Worm (Caenorhabditis elegans) whole organism, mixed stage, embryonic: ENCODE measurements around the gene Y110A2AL.10.

Experiments
- bed-3 ChIP-seq: fragments of 200-800 bp; sonication (Bioruptor generic); optimal IDR thresholded peaks from 3 replicates; lab custom pipeline; 2018; ENCODE audit warnings: mild to moderate bottlenecking, missing genetic modification characterization, moderate library complexity, missing compliant biosample characterization
- blmp-1 ChIP-seq: fragments of 150-350 bp; optimal IDR thresholded peaks from 2 replicates; lab custom pipeline; 2014; ENCODE audit warnings: missing biosample characterization, missing genetic modification characterization
- ceh-39 ChIP-seq: fragments of 150-350 bp; optimal IDR thresholded peaks from 2 replicates; lab custom pipeline; 2014; ENCODE audit warnings: missing biosample characterization, missing genetic modification characterization
- ceh-43 ChIP-seq: fragments of 200-800 bp; sonication (Bioruptor generic); optimal IDR thresholded peaks from 2 replicates; lab custom pipeline; 2018; ENCODE audit warnings: mild to moderate bottlenecking, missing genetic modification characterization, moderate library complexity, missing compliant biosample characterization
- ceh-83 ChIP-seq: fragments of 200-800 bp; sonication (Bioruptor generic); optimal IDR thresholded peaks from 2 replicates; lab custom pipeline; 2018; ENCODE audit warnings: mild to moderate bottlenecking, missing genetic modification characterization, missing compliant biosample characterization
- ces-1 ChIP-seq: fragments of 150-350 bp; optimal IDR thresholded peaks from 2 replicates; lab custom pipeline; 2014; ENCODE audit warnings: missing biosample characterization, missing genetic modification reagents, missing genetic modification characterization
- cnd-1 ChIP-seq: fragments of 200-800 bp; sonication (Bioruptor generic); optimal IDR thresholded peaks from 2 replicates; lab custom pipeline; 2018; ENCODE audit warnings: mild to moderate bottlenecking, missing genetic modification characterization, missing compliant biosample characterization
- drap-1 ChIP-seq: fragments of 200-800 bp; sonication (Bioruptor generic); optimal IDR thresholded peaks from 3 replicates; lab custom pipeline; 2018; ENCODE audit warnings: mild to moderate bottlenecking, missing genetic modification characterization, missing compliant biosample characterization
- elt-1 ChIP-seq: sonication (generic microtip); optimal IDR thresholded peaks from 2 replicates; lab custom pipeline; 2017; ENCODE audit warnings: missing genetic modification characterization, mild to moderate bottlenecking, missing compliant biosample characterization, antibody characterized with exemption, moderate library complexity, borderline replicate concordance; ENCODE audit not compliant: insufficient read depth
- flh-1 ChIP-seq: fragments of 200-800 bp; sonication (Bioruptor generic); optimal IDR thresholded peaks from 2 replicates; lab custom pipeline; 2018; ENCODE audit warnings: mild to moderate bottlenecking, missing genetic modification characterization, moderate library complexity, missing compliant biosample characterization
- ham-2 ChIP-seq: fragments of 200-800 bp; sonication (Bioruptor generic); optimal IDR thresholded peaks from 2 replicates; lab custom pipeline; 2018; ENCODE audit warnings: mild to moderate bottlenecking, missing genetic modification characterization, missing compliant biosample characterization
- lin-13 ChIP-seq: fragments of 150-350 bp; optimal IDR thresholded peaks from 2 replicates; lab custom pipeline; 2014; ENCODE audit warnings: missing biosample characterization, missing genetic modification characterization
- lin-32 ChIP-seq: fragments of 200-800 bp; sonication (Bioruptor generic); optimal IDR thresholded peaks from 2 replicates; lab custom pipeline; 2018; ENCODE audit warnings: mild to moderate bottlenecking, missing genetic modification characterization, missing compliant biosample characterization
- mab-5 ChIP-seq: fragments of 150-350 bp; optimal IDR thresholded peaks from 2 replicates; lab custom pipeline; 2014; ENCODE audit warnings: missing biosample characterization, missing genetic modification characterization
- mep-1 ChIP-seq: fragments of 150-350 bp; optimal IDR thresholded peaks from 2 replicates; lab custom pipeline; 2017; ENCODE audit warnings: missing biosample characterization, missing genetic modification reagents, missing genetic modification characterization, inconsistent platforms
- mls-2 ChIP-seq: sonication (generic microtip); optimal IDR thresholded peaks from 2 replicates; lab custom pipeline; 2016; ENCODE audit warnings: mild to moderate bottlenecking, missing genetic modification characterization, moderate library complexity, missing compliant biosample characterization
- nhr-12 ChIP-seq: fragments of 150-350 bp; optimal IDR thresholded peaks from 2 replicates; lab custom pipeline; 2014; ENCODE audit warnings: missing biosample characterization, missing genetic modification characterization
- nhr-2 ChIP-seq: fragments of 150-350 bp; optimal IDR thresholded peaks from 2 replicates; lab custom pipeline; 2014; ENCODE audit warnings: missing biosample characterization, missing genetic modification characterization
- nhr-237 ChIP-seq: fragments of 150-350 bp; optimal IDR thresholded peaks from 2 replicates; lab custom pipeline; 2014; ENCODE audit warnings: missing biosample characterization, missing genetic modification characterization
- nhr-28 ChIP-seq: fragments of 150-350 bp; optimal IDR thresholded peaks from 2 replicates; lab custom pipeline; 2014; ENCODE audit warnings: missing biosample characterization, missing genetic modification characterization
- pha-4 ChIP-seq: fragments of 150-350 bp; optimal IDR thresholded peaks from 2 replicates; lab custom pipeline; 2018; ENCODE audit warnings: missing biosample characterization, missing genetic modification reagents, missing genetic modification characterization
- sem-2 ChIP-seq: fragments of 200-800 bp; sonication (Bioruptor generic); optimal IDR thresholded peaks from 2 replicates; lab custom pipeline; 2018; ENCODE audit warnings: mild to moderate bottlenecking, missing genetic modification characterization, missing compliant biosample characterization
- sptf-1 ChIP-seq: sonication (generic microtip); optimal IDR thresholded peaks from 2 replicates; lab custom pipeline; 2017; ENCODE audit warnings: mild to moderate bottlenecking, missing genetic modification characterization, moderate library complexity, missing compliant biosample characterization
- tbx-8 ChIP-seq: fragments of 200-800 bp; sonication (Bioruptor generic); optimal IDR thresholded peaks from 2 replicates; lab custom pipeline; 2018; ENCODE audit warnings: mild to moderate bottlenecking, missing genetic modification characterization, moderate library complexity, missing compliant biosample characterization
- unc-120 ChIP-seq: sonication (generic microtip); optimal IDR thresholded peaks from 2 replicates; lab custom pipeline; 2017; ENCODE audit warnings: missing genetic modification characterization, missing compliant biosample characterization; ENCODE audit not compliant: poor library complexity, severe bottlenecking
- unc-39 ChIP-seq: fragments of 150-350 bp; optimal IDR thresholded peaks from 2 replicates; lab custom pipeline; 2014; ENCODE audit warnings: missing biosample characterization, missing genetic modification characterization
- unc-62 ChIP-seq: fragments of 150-350 bp; optimal IDR thresholded peaks from 2 replicates; lab custom pipeline; 2014; ENCODE audit warnings: missing biosample characterization, missing genetic modification reagents, missing genetic modification characterization

Gene Y110A2AL.10

DNA sequence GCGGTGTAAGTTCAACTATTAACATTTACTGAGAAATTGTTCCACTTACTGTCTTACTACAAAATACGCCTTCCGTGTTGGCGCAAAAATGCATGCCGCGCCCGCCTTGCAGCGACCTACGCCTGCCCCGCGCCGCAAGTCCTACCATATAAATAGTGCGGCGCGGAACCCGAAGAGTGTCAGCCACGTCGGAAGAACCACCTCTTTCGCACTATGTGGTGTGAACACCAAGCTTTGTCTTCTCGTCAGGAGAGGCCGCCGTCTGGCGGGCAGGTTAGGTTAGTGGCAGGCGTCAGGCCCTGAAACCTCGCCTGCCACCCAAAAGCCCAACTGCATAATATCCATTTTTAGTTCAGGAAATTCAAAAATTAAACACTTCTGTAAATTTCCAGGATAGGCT, 6.4 kb downstream of the Y110A2AL.10 start:
- TF ChIP-seq ham-2 (GFP tag; lab: Kevin White, UChicago), result no peak
- TF ChIP-seq, all 35 proteins: peak for 0

DNA sequence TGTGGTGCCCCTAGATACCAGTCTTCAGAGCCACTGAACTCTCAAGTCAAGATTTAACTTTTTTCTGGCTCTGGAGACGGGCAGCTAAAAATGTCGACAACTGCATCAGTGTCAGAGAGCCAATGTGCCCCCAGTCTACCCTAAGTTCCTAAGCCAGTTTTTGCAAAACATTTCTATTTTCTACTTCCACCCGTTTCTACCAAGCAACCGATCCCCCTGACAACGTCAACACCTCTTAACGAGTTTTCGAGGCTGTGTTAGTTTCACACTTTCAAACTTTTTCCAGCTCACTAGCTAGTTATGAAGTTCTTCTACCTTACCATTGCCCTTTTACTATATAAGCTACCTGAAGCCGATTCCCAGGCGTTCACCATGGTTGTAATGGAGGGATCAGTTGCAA, 7.5 kb downstream of the Y110A2AL.10 start, which contains the start of gene Y110A2AL.5:
Gene Y110A2AL.5, plus strand, starts transcription at position 301 of the 400 bp plus-strand sequence.
- TF ChIP-seq sem-2 (no peak), mep-1 (tag; lab: Kevin White, UChicago) (no peak), nhr-28 (no peak), ham-2 (GFP tag; lab: Kevin White, UChicago) (no peak), nhr-237 (tag; lab: Kevin White, UChicago) (no peak), lin-13 (no peak), ceh-83 (no peak), lin-32 (no peak), sptf-1 (tag; lab: Kevin White, UChicago) (no peak), pha-4 (tag; lab: Kevin White, UChicago) (no peak)

ce11 chrII:2862557-2863035, 9.1 kb downstream of the Y110A2AL.10 start:
- TF ChIP-seq mls-2 (tag; lab: Kevin White, UChicago), result no peak
- peak; percentile 23 for TF ChIP-seq ham-2 (GFP tag; lab: Kevin White, UChicago)

- TF ChIP-seq unc-120 (tag; lab: Kevin White, UChicago) (peak; percentile 49), pha-4 (tag; lab: Kevin White, UChicago) (no peak), mab-5 (tag; lab: Kevin White, UChicago) (no peak), nhr-28 (no peak), unc-62 (no peak), ham-2 (GFP tag; lab: Kevin White, UChicago) (peak; percentile 14), ceh-83 (peak; percentile 55), bed-3 (GFP tag; lab: Kevin White, UChicago) (no peak), blmp-1 (tag; lab: Kevin White, UChicago) (peak; percentile 74), mls-2 (tag; lab: Kevin White, UChicago) (peak; percentile 31), nhr-12 (no peak), sptf-1 (tag; lab: Kevin White, UChicago) (no peak)
Observed at ce11 chrII:2861385-2862099, 10.2 kb downstream of the Y110A2AL.10 start.

- TF ChIP-seq sem-2 (no peak), flh-1 (GFP tag; lab: Kevin White, UChicago) (no peak), cnd-1 (peak; percentile 31), elt-1 (tag; lab: Kevin White, UChicago) (no peak), tbx-8 (GFP tag; lab: Kevin White, UChicago) (no peak), lin-32 (no peak), nhr-237 (tag; lab: Kevin White, UChicago) (no peak), ceh-43 (GFP tag; lab: Kevin White, UChicago) (no peak), nhr-2 (tag; lab: Kevin White, UChicago) (no peak), mls-2 (tag; lab: Kevin White, UChicago) (peak; percentile 51), ces-1 (GFP tag; lab: Kevin White, UChicago) (no peak), blmp-1 (tag; lab: Kevin White, UChicago) (no peak), ceh-83 (peak; percentile 48), unc-62 (no peak), unc-39 (tag; lab: Kevin White, UChicago) (no peak), bed-3 (GFP tag; lab: Kevin White, UChicago) (no peak), drap-1 (GFP tag; lab: Kevin White, UChicago) (no peak), ceh-39 (tag; lab: Kevin White, UChicago) (no peak), mep-1 (tag; lab: Kevin White, UChicago) (no peak)
Observed at ce11 chrII:2859873-2860821, 11.6 kb downstream of the Y110A2AL.10 start.
